Worm (Caenorhabditis elegans) whole organism, L2 larva: ENCODE data around the gene F52C6.2.

Experiments used
- C34F6.9 ChIP-seq: fragments of 150-350 bp; optimal IDR thresholded peaks from 2 replicates; lab custom pipeline; 2014; ENCODE audit warnings: missing biosample characterization, missing genetic modification characterization
- egl-27 ChIP-seq: sonication (generic microtip); optimal IDR thresholded peaks from 3 replicates; lab custom pipeline; 2017; ENCODE audit warnings: missing biosample characterization, missing genetic modification reagents, missing genetic modification characterization
- lin-39 ChIP-seq: fragments of 150-350 bp; optimal IDR thresholded peaks from 2 replicates; lab custom pipeline; 2014; ENCODE audit warnings: missing biosample characterization, missing genetic modification reagents, missing genetic modification characterization
- mab-5 ChIP-seq: fragments of 150-350 bp; optimal IDR thresholded peaks from 2 replicates; lab custom pipeline; 2014; ENCODE audit warnings: missing biosample characterization, missing genetic modification characterization
- ztf-11 ChIP-seq: sonication (generic microtip); optimal IDR thresholded peaks from 2 replicates; lab custom pipeline; 2017; ENCODE audit warnings: missing biosample characterization, missing genetic modification characterization

DNA sequence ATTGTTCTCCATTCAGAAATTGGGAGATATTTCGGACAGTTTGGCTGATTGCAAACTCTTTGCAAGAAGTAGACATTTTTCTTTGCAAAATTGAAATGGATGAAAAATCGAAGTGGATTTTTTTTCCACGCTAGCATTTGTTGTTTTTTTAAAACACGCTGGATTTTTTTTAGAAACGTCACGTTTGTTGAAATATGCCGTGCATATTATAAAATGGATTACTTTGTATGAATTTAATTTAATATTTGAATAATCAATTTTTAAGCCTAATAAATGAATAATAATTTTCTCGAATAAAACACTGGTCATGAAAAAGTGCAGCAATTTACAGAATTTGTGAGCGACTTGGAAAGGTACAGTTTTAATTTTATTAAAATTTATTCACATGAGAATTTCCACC lies 18.8 kb downstream of the F52C6.2 start, which contains the start of gene ZK250.14:
- TF ChIP-seq ztf-11 (tag; lab: Kevin White, UChicago) (no peak), egl-27 (tag; lab: Kevin White, UChicago) (no peak), lin-39 (tag; lab: Kevin White, UChicago) (no peak), mab-5 (tag; lab: Kevin White, UChicago) (no peak), C34F6.9 (tag; lab: Kevin White, UChicago) (no peak)
